Worm (Caenorhabditis elegans): Measurements from ENCODE around the gene F40C5.1.

The F40C5.1 gene

DNA sequence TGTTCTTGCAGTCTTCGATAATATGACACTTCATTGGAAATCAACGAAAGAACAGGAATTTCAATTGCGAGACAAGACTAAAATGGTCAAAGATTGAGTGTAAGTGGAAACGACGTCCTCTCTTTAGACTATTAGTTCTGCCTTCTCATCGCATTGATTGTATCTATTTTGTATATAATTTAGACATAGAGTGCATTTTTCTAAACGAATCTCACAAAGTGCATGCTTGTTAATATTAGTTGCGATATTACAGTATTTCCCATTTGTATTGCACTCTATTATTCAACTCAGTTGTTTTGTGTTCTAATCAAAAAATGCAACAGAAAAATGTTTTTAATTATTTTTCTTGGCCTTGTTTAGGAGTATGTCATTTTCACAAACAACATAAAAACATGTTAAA lies 34.2 kb upstream of the F40C5.1 start, which contains the start of gene nhr-93:
Gene nhr-93, minus strand, starts transcription at position 101 of the 400 bp plus-strand sequence.
- TF ChIP-seq hlh-1 (tag; optimal IDR thresholded peaks at IDR 0.05) (no peak), snpc-4 (tag; optimal IDR thresholded peaks at IDR 0.05) (no peak), nhr-12 (tag; optimal IDR thresholded peaks at IDR 0.05) (no peak), M03D4.4 (tag; optimal IDR thresholded peaks at IDR 0.05) (no peak), elt-3 (tag; optimal IDR thresholded peaks at IDR 0.05) (no peak), flh-1 (GFP tag; optimal IDR thresholded peaks at IDR 0.05) (no peak), sem-2 (GFP tag; optimal IDR thresholded peaks at IDR 0.05) (no peak)

DNA sequence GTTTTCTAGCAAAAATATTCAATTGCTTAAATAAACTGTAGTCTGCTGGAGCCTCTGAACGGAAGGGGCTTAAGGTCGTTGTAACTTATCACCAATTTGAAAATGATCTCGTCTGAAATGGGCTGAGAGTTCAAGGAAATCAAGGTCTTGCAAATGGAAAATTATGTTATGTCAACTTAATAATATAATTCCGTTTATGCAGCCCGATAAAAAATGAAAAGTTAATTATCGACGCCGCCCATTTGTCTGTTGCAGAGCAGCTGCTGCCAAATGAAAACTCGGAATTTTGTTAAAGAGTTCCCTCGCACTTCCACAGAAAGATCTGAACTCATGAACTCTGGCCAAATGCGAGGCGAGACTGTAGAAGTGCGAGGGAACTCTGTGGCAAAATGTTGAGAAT lies 31.4 kb upstream of the F40C5.1 start, which contains the start of gene srbc-67:
Gene srbc-67, minus strand, starts transcription at position 101 of the 400 bp plus-strand sequence.
- TF ChIP-seq hlh-1 (tag; optimal IDR thresholded peaks at IDR 0.05) (no peak), elt-3 (tag; optimal IDR thresholded peaks at IDR 0.05) (no peak), cnd-1 (tag; optimal IDR thresholded peaks at IDR 0.05) (no peak), ceh-39 (tag; optimal IDR thresholded peaks at IDR 0.05) (no peak), nhr-28 (tag; optimal IDR thresholded peaks at IDR 0.05) (no peak), lin-32 (GFP tag; optimal IDR thresholded peaks at IDR 0.05) (no peak), blmp-1 (tag; optimal IDR thresholded peaks at IDR 0.05) (no peak), flh-1 (GFP tag; optimal IDR thresholded peaks at IDR 0.05) (no peak), tbx-8 (GFP tag; optimal IDR thresholded peaks at IDR 0.05) (no peak)

DNA sequence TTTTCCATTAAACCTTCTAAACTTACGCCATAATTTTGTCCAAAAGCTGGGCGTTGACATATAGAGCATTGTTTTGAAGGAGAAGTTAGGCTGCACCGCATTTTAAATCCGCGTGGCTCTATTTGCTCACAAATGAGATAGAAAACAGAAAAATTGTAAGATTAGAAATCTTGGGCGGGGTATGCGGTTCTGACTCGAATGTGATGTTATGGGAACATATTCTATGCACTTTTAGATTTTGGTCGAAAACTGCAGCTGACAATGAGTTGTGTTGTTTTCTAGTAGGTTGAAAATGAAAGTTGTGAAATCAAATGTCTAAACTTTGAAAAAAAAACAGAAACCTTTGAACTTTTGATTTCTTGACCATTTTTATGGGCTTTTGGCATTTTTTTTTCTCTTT lies 29.2 kb upstream of the F40C5.1 start, which contains the start of gene nhr-222:
Gene nhr-222, minus strand, starts transcription at position 101 of the 400 bp plus-strand sequence.
- TF ChIP-seq sem-2 (GFP tag; optimal IDR thresholded peaks at IDR 0.05) (no peak), unc-62 (GFP tag; optimal IDR thresholded peaks at IDR 0.05) (no peak), M03D4.4 (tag; optimal IDR thresholded peaks at IDR 0.05) (no peak), unc-39 (tag; optimal IDR thresholded peaks at IDR 0.05) (no peak), ceh-39 (tag; optimal IDR thresholded peaks at IDR 0.05) (no peak), mab-5 (tag; optimal IDR thresholded peaks at IDR 0.05) (no peak), nhr-76 (tag; optimal IDR thresholded peaks at IDR 0.05) (no peak), zip-8 (tag; optimal IDR thresholded peaks at IDR 0.05) (no peak), ces-1 (GFP tag; optimal IDR thresholded peaks at IDR 0.05) (no peak), hlh-1 (tag; optimal IDR thresholded peaks at IDR 0.05) (no peak), pha-4 (tag; optimal IDR thresholded peaks at IDR 0.05) (no peak), mep-1 (tag; optimal IDR thresholded peaks at IDR 0.05) (no peak), elt-1 (tag; optimal IDR thresholded peaks at IDR 0.05; ENCODE audit: borderline replicate concordance, insufficient read depth) (no peak)

ce11 chrV:3546517-3546916 lies 26.0 kb upstream of the F40C5.1 start, which contains the start of gene srbc-68:
srbc-68 (minus strand) TSS chrV:3546617.
- TF ChIP-seq nhr-28 (tag; optimal IDR thresholded peaks at IDR 0.05) (no peak), M03D4.4 (tag; optimal IDR thresholded peaks at IDR 0.05) (no peak), ham-2 (GFP tag; optimal IDR thresholded peaks at IDR 0.05) (no peak), sem-2 (GFP tag; optimal IDR thresholded peaks at IDR 0.05) (no peak), elt-3 (tag; optimal IDR thresholded peaks at IDR 0.05) (no peak), nhr-76 (tag; optimal IDR thresholded peaks at IDR 0.05) (no peak), ceh-39 (tag; optimal IDR thresholded peaks at IDR 0.05) (no peak), nhr-12 (tag; optimal IDR thresholded peaks at IDR 0.05) (no peak), mls-2 (tag; optimal IDR thresholded peaks at IDR 0.05) (no peak), snpc-4 (tag; optimal IDR thresholded peaks at IDR 0.05) (no peak), zip-8 (tag; optimal IDR thresholded peaks at IDR 0.05) (no peak), sptf-1 (tag; optimal IDR thresholded peaks at IDR 0.05) (no peak)

DNA sequence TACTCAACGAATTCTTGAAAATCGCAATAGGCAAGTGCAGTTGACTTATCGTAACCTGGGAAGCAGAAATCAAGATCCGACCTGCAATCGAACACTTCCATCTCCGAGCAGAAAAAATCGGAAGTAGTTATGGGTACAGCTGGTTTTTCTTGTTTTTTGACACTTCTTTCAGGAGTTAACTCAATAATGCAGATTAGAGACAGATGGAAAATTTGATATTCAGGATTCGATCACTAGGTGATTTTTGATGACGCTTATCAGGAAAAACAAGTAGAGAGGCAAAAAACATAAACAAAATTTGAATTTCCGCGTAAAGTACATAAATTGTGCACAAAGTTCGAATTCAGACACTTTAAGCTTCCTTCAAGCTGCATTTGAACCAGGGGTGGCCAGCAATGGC lies 23.7 kb upstream of the F40C5.1 start, which contains the start of gene srw-130:
Gene srw-130, minus strand, starts transcription at position 101 of the 400 bp plus-strand sequence.
- no peak for TF ChIP-seq nhr-28 (tag; optimal IDR thresholded peaks at IDR 0.05)
- TF ChIP-seq zip-8 (tag; optimal IDR thresholded peaks at IDR 0.05), result no peak
- no peak for TF ChIP-seq elt-1 (tag; optimal IDR thresholded peaks at IDR 0.05; ENCODE audit: borderline replicate concordance, insufficient read depth)
- TF ChIP-seq nhr-237 (tag; optimal IDR thresholded peaks at IDR 0.05), result no peak
- no peak for TF ChIP-seq ceh-39 (tag; optimal IDR thresholded peaks at IDR 0.05)
- no peak for TF ChIP-seq cnd-1 (tag; optimal IDR thresholded peaks at IDR 0.05)
- no peak for TF ChIP-seq drap-1 (GFP tag; optimal IDR thresholded peaks at IDR 0.05)
- no peak for TF ChIP-seq M03D4.4 (tag; optimal IDR thresholded peaks at IDR 0.05)
- TF ChIP-seq mab-5 (tag; optimal IDR thresholded peaks at IDR 0.05), result no peak
- TF ChIP-seq lin-32 (GFP tag; optimal IDR thresholded peaks at IDR 0.05), result no peak
- no peak for TF ChIP-seq tbx-8 (GFP tag; optimal IDR thresholded peaks at IDR 0.05)
- TF ChIP-seq mep-1 (tag; optimal IDR thresholded peaks at IDR 0.05), result no peak
- TF ChIP-seq unc-62 (GFP tag; optimal IDR thresholded peaks at IDR 0.05), result no peak
- TF ChIP-seq ceh-43 (GFP tag; optimal IDR thresholded peaks at IDR 0.05), result no peak
- no peak for TF ChIP-seq ham-2 (GFP tag; optimal IDR thresholded peaks at IDR 0.05)

DNA sequence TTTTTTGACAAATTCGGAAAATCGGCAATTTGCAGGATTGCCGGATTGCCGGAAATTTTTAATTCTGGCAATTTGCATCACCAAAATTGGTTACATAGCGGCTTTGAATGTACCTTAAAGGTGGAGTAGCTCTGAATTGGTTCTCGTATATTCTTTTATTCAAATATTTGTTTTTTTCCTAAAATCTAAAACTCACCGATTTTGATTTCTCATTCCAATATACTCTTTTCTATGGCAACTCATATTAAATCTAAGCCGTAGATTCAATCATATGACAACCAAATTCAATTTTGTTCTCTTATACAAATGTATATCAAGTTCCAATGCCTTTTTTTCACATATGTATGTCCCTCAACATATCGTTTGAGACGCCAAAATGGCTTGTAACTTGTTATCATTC lies 23.0 kb upstream of the F40C5.1 start, which contains the start of gene sri-21:
Gene sri-21, plus strand, starts transcription at position 301 of the 400 bp plus-strand sequence.
- TF ChIP-seq pha-4 (tag; optimal IDR thresholded peaks at IDR 0.05) (no peak), nhr-12 (tag; optimal IDR thresholded peaks at IDR 0.05) (no peak), elt-1 (tag; optimal IDR thresholded peaks at IDR 0.05; ENCODE audit: borderline replicate concordance, insufficient read depth) (no peak)
